Fruit fly (Drosophila melanogaster) whole organism, adult: ENCODE data around the gene mey.

Experiments used
- CG7101 ChIP-seq: fragments of 200-800 bp; sonication (Bioruptor generic); optimal IDR thresholded peaks from 2 replicates; lab custom pipeline; 2018; ENCODE audit warnings: missing biosample characterization, mild to moderate bottlenecking, missing genetic modification characterization, moderate library complexity
- Clk ChIP-seq: fragments of 200-800 bp; sonication (Bioruptor generic); optimal IDR thresholded peaks from 2 replicates; lab custom pipeline; 2017; ENCODE audit warnings: missing biosample characterization, missing genetic modification characterization
- cnc ChIP-seq, 2 experiments: fragments of >200 bp; optimal IDR thresholded peaks; 2 replicates each; lab custom pipeline; 2017
- kay ChIP-seq: fragments of 200-800 bp; sonication (Bioruptor generic); peaks from one replicate; lab custom pipeline; 2016; ENCODE audit warnings: missing biosample characterization, missing genetic modification characterization, borderline replicate concordance
- ovo ChIP-seq: fragments of 200-800 bp; sonication (Bioruptor generic); optimal IDR thresholded peaks from 2 replicates; lab custom pipeline; 2016; ENCODE audit warnings: missing biosample characterization, missing genetic modification characterization

- TF ChIP-seq cnc (optimal IDR thresholded peaks at IDR 0.05; lab: Kevin White, UChicago) = no peak
- TF ChIP-seq ovo (GFP tag; lab: Kevin White, UChicago) = no peak
- no peak for TF ChIP-seq kay (GFP tag; lab: Kevin White, UChicago)
- no peak for TF ChIP-seq Clk (GFP tag; lab: Kevin White, UChicago)
- no peak for TF ChIP-seq CG7101 (tag; lab: Kevin White, UChicago)
These were observed 21.9 kb upstream of the mey start for dm6 chr3R:31477167-31477566.
